Fruit fly (Drosophila melanogaster) whole organism, prepupa: ENCODE data around the gene CG7896.

ENCODE experiments used
- dac ChIP-seq: fragments of 200-800 bp; sonication (Bioruptor generic); optimal IDR thresholded peaks from 2 replicates; lab custom pipeline; 2017; ENCODE audit warnings: missing biosample characterization, mild to moderate bottlenecking, missing genetic modification characterization
- pdm3 ChIP-seq: fragments of 200-800 bp; sonication (Bioruptor generic); optimal IDR thresholded peaks from 3 replicates; lab custom pipeline; 2016; ENCODE audit warnings: missing biosample characterization, missing genetic modification characterization
- salr ChIP-seq, 2 experiments: fragments of 200-800 bp; sonication (Bioruptor generic); optimal IDR thresholded peaks; 3 replicates each; lab custom pipeline; 2016 to 2018; ENCODE audit warnings: missing biosample characterization in 2 of 2, missing genetic modification characterization in 2 of 2, mild to moderate bottlenecking in 1 of 2
- ss ChIP-seq, 2 experiments: fragments of 200-800 bp; sonication (Bioruptor generic); optimal IDR thresholded peaks; 2 replicates in 1 of 2; 3 replicates in 1 of 2; lab custom pipeline; 2017 to 2018; ENCODE audit warnings: mild to moderate bottlenecking in 2 of 2, missing biosample characterization in 2 of 2, missing genetic modification characterization in 2 of 2, moderate library complexity in 1 of 2
- svp ChIP-seq: fragments of 200-800 bp; sonication (Bioruptor generic); peaks from one replicate; lab custom pipeline; 2016; ENCODE audit warnings: missing biosample characterization, missing genetic modification characterization

DNA sequence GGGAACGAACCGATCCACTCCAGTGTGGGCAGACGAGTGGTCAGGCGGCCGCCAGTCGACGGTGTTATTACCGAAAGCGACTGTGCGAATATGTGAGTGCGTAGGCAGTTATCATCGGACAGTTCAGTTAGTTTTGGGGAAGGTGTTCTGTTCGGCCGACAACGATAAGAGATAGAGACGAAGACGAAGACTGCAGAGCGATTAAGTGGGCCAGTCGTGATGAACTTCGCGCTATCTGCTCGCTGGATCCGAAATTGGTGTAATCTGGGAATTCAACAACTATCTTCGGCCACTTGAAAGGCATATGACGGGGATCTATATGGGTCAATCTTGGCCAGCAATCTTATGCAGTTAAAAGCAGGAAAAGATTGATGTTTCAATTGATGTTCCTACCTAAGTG, 25.9 kb downstream of the CG7896 start, which contains the start of gene CG7912:
- TF ChIP-seq svp (GFP tag; lab: Kevin White, UChicago) (no peak), salr (GFP tag; optimal IDR thresholded peaks at IDR 0.05; lab: Kevin White, UChicago) (no peak), dac (GFP tag; lab: Kevin White, UChicago) (no peak), ss (GFP tag; optimal IDR thresholded peaks at IDR 0.05; lab: Kevin White, UChicago) (no peak), pdm3 (GFP tag; lab: Kevin White, UChicago) (no peak)
